Fruit fly (Drosophila melanogaster) whole organism, embryonic: ENCODE results near the gene Irc.

ENCODE experiments used
- Adf1 ChIP-seq: fragments of 200-800 bp; sonication (Bioruptor generic); IDR thresholded peaks from 2 replicates; pipeline ENCODE4 v1.3.6; 2022; ENCODE audit warnings: missing biosample characterization, missing genetic modification characterization
- CG1024 ChIP-seq: fragments of 200-800 bp; sonication (Bioruptor generic); IDR thresholded peaks from 2 replicates; pipeline ENCODE4 v1.3.6; 2022; ENCODE audit warnings: missing biosample characterization, missing genetic modification characterization
- CG10267 ChIP-seq: fragments of 200-800 bp; sonication (Bioruptor generic); optimal IDR thresholded peaks from 2 replicates; lab custom pipeline; 2018; ENCODE audit warnings: missing biosample characterization, mild to moderate bottlenecking, missing genetic modification characterization, moderate library complexity
- CG10959 ChIP-seq: fragments of 200-800 bp; sonication (Bioruptor generic); IDR thresholded peaks from 2 replicates; pipeline ENCODE4 v1.3.6; 2022; ENCODE audit warnings: missing biosample characterization, missing genetic modification characterization
- CG10979 ChIP-seq: fragments of 200-800 bp; sonication (Bioruptor generic); optimal IDR thresholded peaks from 2 replicates; lab custom pipeline; 2018; ENCODE audit warnings: missing biosample characterization, mild to moderate bottlenecking, missing genetic modification characterization, moderate library complexity
- CG11456 ChIP-seq: fragments of 200-800 bp; sonication (Bioruptor generic); IDR thresholded peaks from 3 replicates; pipeline ENCODE4 v1.3.6; 2022; ENCODE audit warnings: missing biosample characterization, missing genetic modification characterization
- CG12391 ChIP-seq: fragments of 200-800 bp; sonication (Bioruptor generic); optimal IDR thresholded peaks from 3 replicates; lab custom pipeline; 2018; ENCODE audit warnings: missing biosample characterization, mild to moderate bottlenecking, missing genetic modification characterization, moderate library complexity
- CG12744 ChIP-seq: fragments of 200-800 bp; sonication (Bioruptor generic); optimal IDR thresholded peaks from 2 replicates; lab custom pipeline; 2016; ENCODE audit warnings: missing biosample characterization, missing genetic modification characterization
- CG13296 ChIP-seq: fragments of 200-800 bp; sonication (Bioruptor generic); optimal IDR thresholded peaks from 3 replicates; lab custom pipeline; 2018; ENCODE audit warnings: missing biosample characterization, mild to moderate bottlenecking, missing genetic modification characterization
- CG1603 ChIP-seq: fragments of 200-800 bp; sonication (Bioruptor generic); optimal IDR thresholded peaks from 2 replicates; lab custom pipeline; 2019; ENCODE audit warnings: missing biosample characterization, mild to moderate bottlenecking, missing genetic modification characterization, moderate library complexity
- CG1647 ChIP-seq: fragments of 200-800 bp; sonication (Bioruptor generic); optimal IDR thresholded peaks from 3 replicates; lab custom pipeline; 2016; ENCODE audit warnings: missing biosample characterization, missing genetic modification characterization
- CG17361 ChIP-seq: fragments of 200-800 bp; sonication (Bioruptor generic); IDR thresholded peaks from 3 replicates; pipeline ENCODE4 v1.3.6; 2022; ENCODE audit warnings: missing biosample characterization, missing genetic modification characterization
- CG17802 ChIP-seq: fragments of 200-800 bp; sonication (Bioruptor generic); optimal IDR thresholded peaks from 2 replicates; lab custom pipeline; 2018; ENCODE audit warnings: missing biosample characterization, mild to moderate bottlenecking, missing genetic modification characterization, moderate library complexity
- CG30431 ChIP-seq: fragments of 200-800 bp; sonication (Bioruptor generic); optimal IDR thresholded peaks from 2 replicates; lab custom pipeline; 2017; ENCODE audit warnings: missing biosample characterization, missing genetic modification characterization
- CG31224 ChIP-seq: fragments of 200-800 bp; sonication (Bioruptor generic); IDR thresholded peaks from 2 replicates; pipeline ENCODE4 v1.3.6; 2022; ENCODE audit warnings: missing biosample characterization, missing genetic modification characterization
- CG5180 ChIP-seq: fragments of 200-800 bp; sonication (Bioruptor generic); optimal IDR thresholded peaks from 3 replicates; lab custom pipeline; 2017; ENCODE audit warnings: missing biosample characterization, missing genetic modification characterization, mild to moderate bottlenecking, moderate library complexity, missing genetic modification reagents
- CG5953 ChIP-seq: fragments of 200-800 bp; sonication (Bioruptor generic); IDR thresholded peaks from 2 replicates; pipeline ENCODE4 v1.3.6; 2022; ENCODE audit warnings: missing biosample characterization, missing genetic modification characterization
- CG6272 ChIP-seq: fragments of 200-800 bp; sonication (Bioruptor generic); IDR thresholded peaks from 2 replicates; pipeline ENCODE4 v1.3.6; 2022; ENCODE audit warnings: missing biosample characterization, missing genetic modification characterization
- CG7357 ChIP-seq: fragments of 200-800 bp; sonication (Bioruptor generic); IDR thresholded peaks from 3 replicates; pipeline ENCODE4 v1.3.6; 2022; ENCODE audit warnings: missing biosample characterization, missing genetic modification characterization
- CG7928 ChIP-seq: fragments of 200-800 bp; sonication (Bioruptor generic); optimal IDR thresholded peaks from 2 replicates; lab custom pipeline; 2017; ENCODE audit warnings: missing biosample characterization, mild to moderate bottlenecking, missing genetic modification characterization
- CG8281 ChIP-seq: fragments of 200-800 bp; sonication (Bioruptor generic); optimal IDR thresholded peaks from 2 replicates; lab custom pipeline; 2018; ENCODE audit warnings: missing biosample characterization, mild to moderate bottlenecking, missing genetic modification characterization, moderate library complexity
- CG8388 ChIP-seq: fragments of 200-800 bp; sonication (Bioruptor generic); optimal IDR thresholded peaks from 2 replicates; lab custom pipeline; 2019; ENCODE audit warnings: missing biosample characterization, mild to moderate bottlenecking, missing genetic modification characterization, moderate library complexity
- CG8478 ChIP-seq: fragments of >200 bp; optimal IDR thresholded peaks from 2 replicates; lab custom pipeline; 2018
- CHES-1-like ChIP-seq: fragments of 200-800 bp; sonication (Bioruptor generic); optimal IDR thresholded peaks from 2 replicates; lab custom pipeline; 2016; ENCODE audit warnings: missing biosample characterization, missing genetic modification characterization
- CTCF ChIP-seq: fragments of 200-800 bp; sonication (Bioruptor generic); optimal IDR thresholded peaks from 2 replicates; lab custom pipeline; 2017; ENCODE audit warnings: missing biosample characterization, mild to moderate bottlenecking, missing genetic modification characterization, moderate library complexity
- Dek ChIP-seq: fragments of 200-800 bp; sonication (Bioruptor generic); optimal IDR thresholded peaks from 3 replicates; lab custom pipeline; 2019; ENCODE audit warnings: missing biosample characterization, mild to moderate bottlenecking, missing genetic modification characterization, moderate library complexity
- Fer2 ChIP-seq: fragments of 200-800 bp; sonication (Bioruptor generic); optimal IDR thresholded peaks from 2 replicates; lab custom pipeline; 2018; ENCODE audit warnings: missing biosample characterization, mild to moderate bottlenecking, missing genetic modification characterization, moderate library complexity
- GATAe ChIP-seq: fragments of 200-800 bp; sonication (Bioruptor generic); conservative IDR thresholded peaks from 2 replicates; pipeline ENCODE4 v1.3.6; 2022; ENCODE audit warnings: missing biosample characterization, missing genetic modification characterization
- Spps ChIP-seq: fragments of 200-800 bp; sonication (Bioruptor generic); optimal IDR thresholded peaks from 2 replicates; lab custom pipeline; 2018; ENCODE audit warnings: missing biosample characterization, mild to moderate bottlenecking, missing genetic modification characterization
- Ssrp ChIP-seq: fragments of 200-800 bp; sonication (Bioruptor generic); optimal IDR thresholded peaks from 2 replicates; lab custom pipeline; 2018; ENCODE audit warnings: missing biosample characterization, mild to moderate bottlenecking, missing genetic modification characterization, moderate library complexity
- bcd ChIP-seq: fragments of 200-800 bp; sonication (Bioruptor generic); optimal IDR thresholded peaks from 2 replicates; lab custom pipeline; 2017; ENCODE audit warnings: missing biosample characterization, mild to moderate bottlenecking, missing genetic modification characterization
- cad ChIP-seq: fragments of >200 bp; optimal IDR thresholded peaks from 2 replicates; lab custom pipeline; 2017; ENCODE audit warnings: missing biosample characterization, missing genetic modification characterization
- crol ChIP-seq: fragments of 200-800 bp; sonication (Bioruptor generic); IDR thresholded peaks from 2 replicates; pipeline ENCODE4 v1.3.6; 2022; ENCODE audit warnings: missing biosample characterization, missing genetic modification characterization
- esg ChIP-seq: fragments of 200-800 bp; sonication (Bioruptor generic); conservative IDR thresholded peaks from 2 replicates; pipeline ENCODE4 v1.3.6; 2022; ENCODE audit warnings: missing biosample characterization, missing genetic modification characterization
- ewg ChIP-seq: fragments of 200-800 bp; sonication (Bioruptor generic); optimal IDR thresholded peaks from 3 replicates; lab custom pipeline; 2017; ENCODE audit warnings: mild to moderate bottlenecking, missing biosample characterization, missing genetic modification reagents, missing genetic modification characterization
- ftz-f1 ChIP-seq: fragments of 200-800 bp; sonication (Bioruptor generic); optimal IDR thresholded peaks from 2 replicates; lab custom pipeline; 2016; ENCODE audit warnings: missing biosample characterization, missing genetic modification characterization
- gfzf ChIP-seq: fragments of 200-800 bp; sonication (Bioruptor generic); optimal IDR thresholded peaks from 2 replicates; lab custom pipeline; 2016; ENCODE audit warnings: missing biosample characterization, mild to moderate bottlenecking, missing genetic modification characterization, moderate library complexity
- gsb-n ChIP-seq: fragments of 200-800 bp; sonication (Bioruptor generic); optimal IDR thresholded peaks from 3 replicates; lab custom pipeline; 2018; ENCODE audit warnings: missing biosample characterization, mild to moderate bottlenecking, missing genetic modification characterization
- klu ChIP-seq: fragments of 200-800 bp; sonication (Bioruptor generic); IDR thresholded peaks from 2 replicates; pipeline ENCODE4 v1.3.6; 2022; ENCODE audit warnings: missing biosample characterization, missing genetic modification characterization
- lilli ChIP-seq: fragments of 200-800 bp; sonication (Bioruptor generic); optimal IDR thresholded peaks from 3 replicates; lab custom pipeline; 2016; ENCODE audit warnings: missing biosample characterization, missing genetic modification characterization
- org-1 ChIP-seq: fragments of 200-800 bp; sonication (Bioruptor generic); optimal IDR thresholded peaks from 2 replicates; lab custom pipeline; 2017; ENCODE audit warnings: missing biosample characterization, missing genetic modification characterization
- pfk ChIP-seq: fragments of 200-800 bp; sonication (Bioruptor generic); optimal IDR thresholded peaks from 2 replicates; lab custom pipeline; 2018; ENCODE audit warnings: missing biosample characterization, mild to moderate bottlenecking, missing genetic modification characterization, moderate library complexity
- pho ChIP-seq: fragments of 200-800 bp; sonication (Bioruptor generic); optimal IDR thresholded peaks from 2 replicates; lab custom pipeline; 2016; ENCODE audit warnings: missing biosample characterization, missing genetic modification characterization
- sc ChIP-seq, 3 experiments: fragments of >200 bp in 2 of 3; fragments of 200-800 bp in 1 of 3; sonication (Bioruptor generic) in 1 of 3; optimal IDR thresholded peaks; 2 replicates in 2 of 3; 3 replicates in 1 of 3; lab custom pipeline; 2017; ENCODE audit warnings: mild to moderate bottlenecking in 1 of 3, missing biosample characterization in 1 of 3, missing genetic modification characterization in 1 of 3, missing genetic modification reagents in 1 of 3
- sd ChIP-seq: fragments of 200-800 bp; sonication (Bioruptor generic); optimal IDR thresholded peaks from 3 replicates; lab custom pipeline; 2018; ENCODE audit warnings: missing biosample characterization, mild to moderate bottlenecking, missing genetic modification characterization, moderate library complexity
- tgo ChIP-seq: fragments of 200-800 bp; sonication (Bioruptor generic); IDR thresholded peaks from 3 replicates; pipeline ENCODE4 v1.3.6; 2022; ENCODE audit warnings: missing biosample characterization, missing genetic modification characterization
- tll ChIP-seq, 2 experiments: fragments of 200-800 bp in 1 of 2; fragments of >200 bp in 1 of 2; sonication (Bioruptor generic) in 1 of 2; optimal IDR thresholded peaks; 2 replicates each; lab custom pipeline; 2017 to 2019; ENCODE audit warnings: missing biosample characterization in 2 of 2, missing genetic modification characterization in 2 of 2, mild to moderate bottlenecking in 1 of 2, moderate library complexity in 1 of 2
- trem ChIP-seq: fragments of 200-800 bp; optimal IDR thresholded peaks from 3 replicates; lab custom pipeline; 2019; ENCODE audit warnings: missing biosample characterization, mild to moderate bottlenecking, missing genetic modification characterization, moderate library complexity
- twi ChIP-seq: fragments of 200-800 bp; optimal IDR thresholded peaks from 2 replicates; lab custom pipeline; 2019; ENCODE audit warnings: missing biosample characterization, mild to moderate bottlenecking, missing genetic modification characterization, moderate library complexity

The Irc gene

dm6 chr3R:16957759-16958536 lies 44.7 kb upstream of the Irc start (continued):
- TF ChIP-seq CG11456 (GFP tag; lab: Robert Waterston, UW) (peak; percentile 80), sc (optimal IDR thresholded peaks at IDR 0.05; lab: Kevin White, UChicago) (no peak), sc (GFP tag; optimal IDR thresholded peaks at IDR 0.05; lab: Kevin White, UChicago) (peak; percentile 81), CG13296 (GFP tag; lab: Kevin White, UChicago) (peak; percentile 82), tll (GFP tag; optimal IDR thresholded peaks at IDR 0.05; lab: Kevin White, UChicago) (peak in 1 of 2 experiments; percentile 17), CG30431 (GFP tag; lab: Kevin White, UChicago) (peak; percentile 50), CG17361 (GFP tag; lab: Robert Waterston, UW) (peak; percentile 98), CG31224 (GFP tag; lab: Robert Waterston, UW) (no peak), ftz-f1 (GFP tag; lab: Kevin White, UChicago) (no peak), CG1603 (tag; lab: Kevin White, UChicago) (peak; percentile 67), trem (peak; percentile 74), Fer2 (peak; percentile 37), lilli (GFP tag; lab: Kevin White, UChicago) (peak; percentile 35), esg (peak; percentile 68), CG10267 (tag; lab: Kevin White, UChicago) (peak; percentile 84), sd (tag; lab: Kevin White, UChicago) (peak; percentile 31), klu (GFP tag; lab: Robert Waterston, UW) (peak; percentile 36; the same call in 1 of the 2 replicates), cad (no peak), gfzf (GFP tag; lab: Kevin White, UChicago) (peak; percentile 5), Ssrp (peak; percentile 88), CG8388 (peak; percentile 87), CHES-1-like (GFP tag; lab: Kevin White, UChicago) (no peak), ewg (GFP tag; lab: Kevin White, UChicago) (peak; percentile 76), GATAe (no peak), tgo (GFP tag; lab: Robert Waterston, UW) (peak; percentile 73), CG1024 (GFP tag; lab: Robert Waterston, UW) (peak; percentile 2; the same call in 1 of the 2 replicates), CG7357 (0 out of 3 replicates have a peak, but pooled peaks have one; percentile 24), bcd (GFP tag; lab: Kevin White, UChicago) (peak; percentile 83), CG6272 (GFP tag; lab: Robert Waterston, UW) (peak; percentile 32), CG8478 (no peak), Adf1 (GFP tag; lab: Robert Waterston, UW) (peak; percentile 23; the same call in 1 of the 2 replicates), twi (tag; lab: Kevin White, UChicago) (peak; percentile 68), CTCF (GFP tag; lab: Kevin White, UChicago) (peak; percentile 98), pfk (GFP tag; lab: Kevin White, UChicago) (no peak), CG17802 (peak; percentile 15), crol (GFP tag; lab: Robert Waterston, UW) (0 out of 2 replicates have a peak, but pooled peaks have one; percentile 21), CG1647 (GFP tag; lab: Kevin White, UChicago) (no peak), pho (GFP tag; lab: Kevin White, UChicago) (no peak), Dek (tag; lab: Kevin White, UChicago) (peak; percentile 84), gsb-n (tag; lab: Kevin White, UChicago) (peak; percentile 87), CG12744 (no peak), CG5180 (peak; percentile 74), CG8281 (tag; lab: Kevin White, UChicago) (peak; percentile 56), CG7928 (GFP tag; lab: Kevin White, UChicago) (no peak), CG5953 (GFP tag; lab: Robert Waterston, UW) (peak; percentile 8; the same call in 1 of the 2 replicates), CG12391 (tag; lab: Kevin White, UChicago) (peak; percentile 87), org-1 (GFP tag; lab: Kevin White, UChicago) (peak; percentile 67), Spps (tag; lab: Kevin White, UChicago) (peak; percentile 76), CG10979 (peak; percentile 91), CG10959 (GFP tag; lab: Robert Waterston, UW) (peak; percentile 52)
